Fruit fly (Drosophila melanogaster) whole organism, adult: Measurements from ENCODE around the gene Alr.

Experiments used
- CG11617 ChIP-seq: fragments of 200-800 bp; sonication (Bioruptor generic); optimal IDR thresholded peaks from 2 replicates; lab custom pipeline; 2017; ENCODE audit warnings: mild to moderate bottlenecking, missing biosample characterization, missing genetic modification reagents, missing genetic modification characterization
- CG12768 ChIP-seq: fragments of 200-800 bp; sonication (Bioruptor generic); optimal IDR thresholded peaks from 2 replicates; lab custom pipeline; 2017; ENCODE audit warnings: missing biosample characterization, missing genetic modification characterization, mild to moderate bottlenecking, moderate library complexity, missing genetic modification reagents
- CG14711 ChIP-seq: fragments of 200-800 bp; sonication (Bioruptor generic); optimal IDR thresholded peaks from 2 replicates; lab custom pipeline; 2018; ENCODE audit warnings: missing biosample characterization, mild to moderate bottlenecking, missing genetic modification characterization, moderate library complexity
- CG1620 ChIP-seq: fragments of 200-800 bp; sonication (Bioruptor generic); optimal IDR thresholded peaks from 2 replicates; lab custom pipeline; 2016; ENCODE audit warnings: missing biosample characterization, missing genetic modification characterization
- CG33017 ChIP-seq: fragments of 200-800 bp; sonication (Bioruptor generic); optimal IDR thresholded peaks from 2 replicates; lab custom pipeline; 2018; ENCODE audit warnings: missing biosample characterization, mild to moderate bottlenecking, missing genetic modification characterization, moderate library complexity
- CG5204 ChIP-seq: fragments of 200-800 bp; sonication (Bioruptor generic); optimal IDR thresholded peaks from 2 replicates; lab custom pipeline; 2016; ENCODE audit warnings: missing biosample characterization, missing genetic modification characterization
- CG7045 ChIP-seq: fragments of 200-800 bp; sonication (Bioruptor generic); optimal IDR thresholded peaks from 2 replicates; lab custom pipeline; 2017; ENCODE audit warnings: missing biosample characterization, mild to moderate bottlenecking, missing genetic modification characterization
- CG7101 ChIP-seq: fragments of 200-800 bp; sonication (Bioruptor generic); optimal IDR thresholded peaks from 2 replicates; lab custom pipeline; 2018; ENCODE audit warnings: missing biosample characterization, mild to moderate bottlenecking, missing genetic modification characterization, moderate library complexity
- Clk ChIP-seq: fragments of 200-800 bp; sonication (Bioruptor generic); optimal IDR thresholded peaks from 2 replicates; lab custom pipeline; 2017; ENCODE audit warnings: missing biosample characterization, missing genetic modification characterization
- Crg-1 ChIP-seq: fragments of 200-800 bp; sonication (Bioruptor generic); optimal IDR thresholded peaks from 2 replicates; lab custom pipeline; 2016; ENCODE audit warnings: missing biosample characterization, missing genetic modification characterization
- Hr96 ChIP-seq: fragments of 200-800 bp; sonication (Bioruptor generic); optimal IDR thresholded peaks from 2 replicates; lab custom pipeline; 2016; ENCODE audit warnings: missing biosample characterization, missing genetic modification characterization
- Mnt ChIP-seq: fragments of 200-800 bp; sonication (Bioruptor generic); optimal IDR thresholded peaks from 2 replicates; lab custom pipeline; 2016; ENCODE audit warnings: missing biosample characterization, mild to moderate bottlenecking, missing genetic modification characterization
- bab1 ChIP-seq: fragments of 200-800 bp; sonication (Bioruptor generic); optimal IDR thresholded peaks from 3 replicates; lab custom pipeline; 2019; ENCODE audit warnings: missing biosample characterization, mild to moderate bottlenecking, missing genetic modification characterization, moderate library complexity
- cic ChIP-seq: fragments of 200-800 bp; sonication (Bioruptor generic); optimal IDR thresholded peaks from 2 replicates; lab custom pipeline; 2017; ENCODE audit warnings: missing biosample characterization, mild to moderate bottlenecking, missing genetic modification characterization, moderate library complexity
- cnc ChIP-seq, 2 experiments: fragments of >200 bp; optimal IDR thresholded peaks; 2 replicates each; lab custom pipeline; 2017
- kay ChIP-seq: fragments of 200-800 bp; sonication (Bioruptor generic); peaks from one replicate; lab custom pipeline; 2016; ENCODE audit warnings: missing biosample characterization, missing genetic modification characterization, borderline replicate concordance
- ovo ChIP-seq: fragments of 200-800 bp; sonication (Bioruptor generic); optimal IDR thresholded peaks from 2 replicates; lab custom pipeline; 2016; ENCODE audit warnings: missing biosample characterization, missing genetic modification characterization
- pad ChIP-seq: fragments of 200-800 bp; sonication (Bioruptor generic); optimal IDR thresholded peaks from 3 replicates; lab custom pipeline; 2017; ENCODE audit warnings: missing biosample characterization, missing genetic modification characterization, mild to moderate bottlenecking, moderate library complexity, missing genetic modification reagents
- tj ChIP-seq: fragments of 200-800 bp; sonication (Bioruptor generic); optimal IDR thresholded peaks from 3 replicates; lab custom pipeline; 2017; ENCODE audit warnings: missing biosample characterization, mild to moderate bottlenecking, missing genetic modification characterization, moderate library complexity
- toe ChIP-seq: fragments of 200-800 bp; sonication (Bioruptor generic); optimal IDR thresholded peaks from 2 replicates; lab custom pipeline; 2016; ENCODE audit warnings: missing biosample characterization, missing genetic modification characterization

Gene Alr

dm6 chrX:19769821-19770519 lies 21.9 kb downstream of the Alr start:
- TF ChIP-seq pad (no peak), Hr96 (GFP tag; lab: Kevin White, UChicago) (no peak), CG7045 (GFP tag; lab: Kevin White, UChicago) (no peak), toe (GFP tag; lab: Kevin White, UChicago) (no peak), CG12768 (no peak), Clk (GFP tag; lab: Kevin White, UChicago) (no peak), cic (GFP tag; lab: Kevin White, UChicago) (no peak), ovo (GFP tag; lab: Kevin White, UChicago) (no peak), kay (GFP tag; lab: Kevin White, UChicago) (no peak), CG5204 (GFP tag; lab: Kevin White, UChicago) (no peak), Crg-1 (GFP tag; lab: Kevin White, UChicago) (no peak), CG11617 (GFP tag; lab: Kevin White, UChicago) (no peak), tj (GFP tag; lab: Kevin White, UChicago) (no peak), Mnt (GFP tag; lab: Kevin White, UChicago) (no peak), CG14711 (no peak), CG1620 (GFP tag; lab: Kevin White, UChicago) (no peak), CG7101 (no peak), CG33017 (no peak), cnc (optimal IDR thresholded peaks at IDR 0.05; lab: Kevin White, UChicago) (no peak), bab1 (GFP tag; lab: Kevin White, UChicago) (no peak)

- TF ChIP-seq CG1620 (GFP tag; lab: Kevin White, UChicago) = no peak
- no peak for TF ChIP-seq Crg-1 (GFP tag; lab: Kevin White, UChicago)
- no peak for TF ChIP-seq bab1 (GFP tag; lab: Kevin White, UChicago)
- TF ChIP-seq CG7045 (GFP tag; lab: Kevin White, UChicago) = no peak
- no peak for TF ChIP-seq toe (GFP tag; lab: Kevin White, UChicago)
- no peak for TF ChIP-seq CG12768
- no peak for TF ChIP-seq tj (GFP tag; lab: Kevin White, UChicago)
- TF ChIP-seq ovo (GFP tag; lab: Kevin White, UChicago) = no peak
Observed at dm6 chrX:19772002-19772622, 24.0 kb downstream of the Alr start.

- TF ChIP-seq CG33017 = no peak
- no peak for TF ChIP-seq Hr96 (GFP tag; lab: Kevin White, UChicago)
- TF ChIP-seq CG12768 = no peak
- TF ChIP-seq bab1 (GFP tag; lab: Kevin White, UChicago) = no peak
- TF ChIP-seq CG7045 (GFP tag; lab: Kevin White, UChicago) = no peak
- TF ChIP-seq Crg-1 (GFP tag; lab: Kevin White, UChicago) = no peak
- TF ChIP-seq CG7101 = no peak
- TF ChIP-seq Clk (GFP tag; lab: Kevin White, UChicago) = no peak
- TF ChIP-seq ovo (GFP tag; lab: Kevin White, UChicago) = no peak
- no peak for TF ChIP-seq CG5204 (GFP tag; lab: Kevin White, UChicago)
- no peak for TF ChIP-seq toe (GFP tag; lab: Kevin White, UChicago)
- TF ChIP-seq kay (GFP tag; lab: Kevin White, UChicago) = no peak
- TF ChIP-seq CG11617 (GFP tag; lab: Kevin White, UChicago) = no peak
- TF ChIP-seq CG14711 = no peak
- TF ChIP-seq pad = no peak
Observed at dm6 chrX:19773734-19774702, 25.9 kb downstream of the Alr start.

- TF ChIP-seq CG33017 (no peak), kay (GFP tag; lab: Kevin White, UChicago) (no peak), toe (GFP tag; lab: Kevin White, UChicago) (no peak), CG11617 (GFP tag; lab: Kevin White, UChicago) (no peak), CG7045 (GFP tag; lab: Kevin White, UChicago) (no peak)
Observed at dm6 chrX:19775055-19775645, 27.0 kb downstream of the Alr start.

dm6 chrX:19781861-19782260 lies 33.7 kb downstream of the Alr start:
- TF ChIP-seq Crg-1 (GFP tag; lab: Kevin White, UChicago) (no peak), CG14711 (no peak), CG33017 (no peak)
